Worm (Caenorhabditis elegans) whole organism, L4 larva: ENCODE measurements around the gene chil-13.

Experiments used
- F10B5.3 ChIP-seq: sonication (generic microtip); optimal IDR thresholded peaks from 2 replicates; lab custom pipeline; 2016; ENCODE audit warnings: mild to moderate bottlenecking, missing genetic modification characterization, missing compliant biosample characterization
- R02D3.7 ChIP-seq: fragments of 150-350 bp; sonication (generic microtip); optimal IDR thresholded peaks from 3 replicates; lab custom pipeline; 2014; ENCODE audit warnings: missing biosample characterization, missing genetic modification characterization
- Y105C5A.15 ChIP-seq: fragments of 200-800 bp; sonication (Bioruptor generic); IDR thresholded peaks from 2 replicates; pipeline ENCODE4 v1.3.6; 2022; ENCODE audit warnings: missing genetic modification characterization, missing compliant biosample characterization
- Y48G9A.11 ChIP-seq: fragments of 200-800 bp; sonication (Bioruptor generic); IDR thresholded peaks from 2 replicates; pipeline ENCODE4 v1.3.6; 2022; ENCODE audit warnings: missing genetic modification reagents, missing genetic modification characterization, missing compliant biosample characterization
- ZK546.5 ChIP-seq, 2 experiments: sonication (generic microtip); optimal IDR thresholded peaks; 2 replicates each; lab custom pipeline; 2017; ENCODE audit warnings: missing biosample characterization in 2 of 2, missing genetic modification characterization in 2 of 2
- aha-1 ChIP-seq: fragments of 150-350 bp; peaks from one replicate; lab custom pipeline; 2014; ENCODE audit warnings: missing biosample characterization, missing genetic modification characterization
- ceh-62 ChIP-seq: sonication (generic microtip); optimal IDR thresholded peaks from 2 replicates; lab custom pipeline; 2017; ENCODE audit warnings: missing biosample characterization, missing genetic modification characterization
- cey-2 ChIP-seq: sonication (generic microtip); optimal IDR thresholded peaks from 3 replicates; lab custom pipeline; 2017; ENCODE audit warnings: missing genetic modification characterization, mild to moderate bottlenecking, missing compliant biosample characterization, antibody characterized with exemption, borderline replicate concordance; ENCODE audit not compliant: insufficient read depth
- ctbp-1 ChIP-seq: fragments of 200-800 bp; sonication (Bioruptor generic); IDR thresholded peaks from 2 replicates; pipeline ENCODE4 v1.3.6; 2022; ENCODE audit warnings: missing genetic modification reagents, missing genetic modification characterization, missing compliant biosample characterization
- daf-12 ChIP-seq: fragments of 150-350 bp; optimal IDR thresholded peaks from 2 replicates; lab custom pipeline; 2014; ENCODE audit warnings: missing biosample characterization, missing genetic modification reagents, missing genetic modification characterization
- daf-16 ChIP-seq, 3 experiments: sonication (generic microtip); optimal IDR thresholded peaks; 2 replicates each; lab custom pipeline; 2016 to 2017; ENCODE audit warnings: missing genetic modification characterization in 3 of 3, missing genetic modification reagents in 3 of 3, mild to moderate bottlenecking in 2 of 3, missing compliant biosample characterization in 2 of 3, missing biosample characterization in 1 of 3, moderate library complexity in 1 of 3
- dmd-6 ChIP-seq: fragments of 200-800 bp; sonication (Bioruptor generic); IDR thresholded peaks from 2 replicates; pipeline ENCODE4 v1.3.6; 2022; ENCODE audit warnings: missing genetic modification reagents, missing genetic modification characterization, missing compliant biosample characterization
- dmd-8 ChIP-seq: fragments of 200-800 bp; sonication (Bioruptor generic); IDR thresholded peaks from 2 replicates; pipeline ENCODE4 v1.3.6; 2022; ENCODE audit warnings: missing genetic modification characterization, missing compliant biosample characterization
- duxl-1 ChIP-seq: sonication (generic microtip); optimal IDR thresholded peaks from 2 replicates; lab custom pipeline; 2016; ENCODE audit warnings: mild to moderate bottlenecking, missing genetic modification characterization, moderate library complexity, missing compliant biosample characterization; ENCODE audit not compliant: poor library complexity
- dve-1 ChIP-seq: sonication (generic microtip); optimal IDR thresholded peaks from 2 replicates; lab custom pipeline; 2017; ENCODE audit warnings: antibody characterized with exemption, mild to moderate bottlenecking, missing genetic modification characterization, missing compliant biosample characterization; ENCODE audit not compliant: insufficient read depth
- egl-27 ChIP-seq: sonication (generic microtip); optimal IDR thresholded peaks from 3 replicates; lab custom pipeline; 2017; ENCODE audit warnings: missing biosample characterization, missing genetic modification reagents, missing genetic modification characterization
- egl-43 ChIP-seq: fragments of 200-800 bp; sonication (Bioruptor generic); IDR thresholded peaks from 2 replicates; pipeline ENCODE4 v1.3.6; 2022; ENCODE audit warnings: missing genetic modification reagents, missing genetic modification characterization, missing compliant biosample characterization
- hif-1 ChIP-seq, 2 experiments: sonication (generic microtip); optimal IDR thresholded peaks; 2 replicates each; lab custom pipeline; 2016 to 2017; ENCODE audit warnings: missing compliant biosample characterization in 2 of 2, missing genetic modification characterization in 2 of 2, missing genetic modification reagents in 2 of 2, missing genotype in 2 of 2, mild to moderate bottlenecking in 1 of 2
- hlh-11 ChIP-seq: fragments of 200-800 bp; sonication (Bioruptor generic); optimal IDR thresholded peaks from 2 replicates; lab custom pipeline; 2018; ENCODE audit warnings: mild to moderate bottlenecking, missing genetic modification characterization, missing compliant biosample characterization
- hlh-30 ChIP-seq: sonication (generic microtip); optimal IDR thresholded peaks from 2 replicates; lab custom pipeline; 2017; ENCODE audit warnings: antibody characterized with exemption, mild to moderate bottlenecking, missing genetic modification characterization, missing compliant biosample characterization; ENCODE audit not compliant: insufficient read depth
- lin-1 ChIP-seq: fragments of 200-800 bp; sonication (Bioruptor generic); IDR thresholded peaks from 2 replicates; pipeline ENCODE4 v1.3.6; 2022; ENCODE audit warnings: missing genetic modification reagents, missing genetic modification characterization, missing compliant biosample characterization
- lin-38 ChIP-seq: fragments of 200-800 bp; sonication (Bioruptor generic); IDR thresholded peaks from 2 replicates; pipeline ENCODE4 v1.3.6; 2022; ENCODE audit warnings: missing genetic modification reagents, missing genetic modification characterization, missing compliant biosample characterization
- mdt-29 ChIP-seq: fragments of 200-800 bp; sonication (Bioruptor generic); IDR thresholded peaks from 2 replicates; pipeline ENCODE4 v1.3.6; 2022; ENCODE audit warnings: missing genetic modification reagents, missing genetic modification characterization, missing compliant biosample characterization
- mxl-3 ChIP-seq: fragments of 200-800 bp; sonication (Bioruptor generic); optimal IDR thresholded peaks from 2 replicates; lab custom pipeline; 2018; ENCODE audit warnings: mild to moderate bottlenecking, missing genetic modification characterization, missing compliant biosample characterization
- nhr-10 ChIP-seq: fragments of 150-350 bp; optimal IDR thresholded peaks from 2 replicates; lab custom pipeline; 2014; ENCODE audit warnings: missing biosample characterization, missing genetic modification characterization
- nhr-28 ChIP-seq: fragments of 150-350 bp; optimal IDR thresholded peaks from 2 replicates; lab custom pipeline; 2014; ENCODE audit warnings: missing biosample characterization, missing genetic modification characterization
- nhr-41 ChIP-seq: fragments of 200-800 bp; sonication (Bioruptor generic); IDR thresholded peaks from 2 replicates; pipeline ENCODE4 v1.3.6; 2022; ENCODE audit warnings: missing genetic modification reagents, missing genetic modification characterization, missing compliant biosample characterization
- nhr-42 ChIP-seq: fragments of 200-800 bp; sonication (Bioruptor generic); IDR thresholded peaks from 2 replicates; pipeline ENCODE4 v1.3.6; 2022; ENCODE audit warnings: missing genetic modification characterization, missing compliant biosample characterization
- pqm-1 ChIP-seq: sonication (generic microtip); optimal IDR thresholded peaks from 2 replicates; lab custom pipeline; 2017; ENCODE audit warnings: missing biosample characterization, missing genetic modification characterization
- snpc-4 ChIP-seq: fragments of 150-350 bp; optimal IDR thresholded peaks from 2 replicates; lab custom pipeline; 2014; ENCODE audit warnings: missing biosample characterization, missing genetic modification characterization
- tag-97 ChIP-seq: fragments of 200-800 bp; sonication (Bioruptor generic); IDR thresholded peaks from 2 replicates; pipeline ENCODE4 v1.3.6; 2022; ENCODE audit warnings: missing genetic modification characterization, missing compliant biosample characterization
- unc-62 ChIP-seq, 3 experiments: fragments of 150-350 bp in 1 of 3; sonication (generic microtip); optimal IDR thresholded peaks in 2 of 3; peaks in 1 of 3; 1 replicate in 1 of 3; 2 replicates in 2 of 3; lab custom pipeline; 2014 to 2017; ENCODE audit warnings: missing biosample characterization in 3 of 3, missing genetic modification characterization in 3 of 3, missing genetic modification reagents in 3 of 3, missing genotype in 1 of 3
- vab-7 ChIP-seq: fragments of 200-800 bp; sonication (Bioruptor generic); IDR thresholded peaks from 2 replicates; pipeline ENCODE4 v1.3.6; 2022; ENCODE audit warnings: missing genetic modification reagents, missing genetic modification characterization, missing compliant biosample characterization
- ztf-11 ChIP-seq: fragments of 150-350 bp; optimal IDR thresholded peaks from 2 replicates; lab custom pipeline; 2014; ENCODE audit warnings: missing biosample characterization, missing genetic modification characterization
- ztf-7 ChIP-seq: fragments of 150-350 bp; optimal IDR thresholded peaks from 2 replicates; lab custom pipeline; 2014; ENCODE audit warnings: missing biosample characterization, missing genetic modification characterization

chil-13 gene

ce11 chrII:9483342-9483741, 45.2 kb upstream of the chil-13 start:
- peak; percentile 54 for TF ChIP-seq nhr-28 (tag; lab: Kevin White, UChicago)
- TF ChIP-seq Y105C5A.15 (GFP tag; lab: Robert Waterston, UW), result no peak
- TF ChIP-seq dmd-6 (GFP tag; lab: Robert Waterston, UW), result peak; percentile 66
- TF ChIP-seq dve-1 (tag; lab: Kevin White, UChicago), result peak; percentile 39
- peak in 1 of 2 experiments; percentile 21 for TF ChIP-seq daf-16 (GFP tag; optimal IDR thresholded peaks at IDR 0.05; lab: Kevin White, UChicago)
- peak; percentile 78 for TF ChIP-seq daf-16 (tag; optimal IDR thresholded peaks at IDR 0.05; lab: Kevin White, UChicago)
- TF ChIP-seq hif-1 (tag; optimal IDR thresholded peaks at IDR 0.05; lab: Kevin White, UChicago), result peak in 1 of 2 experiments; percentile 59
- peak; percentile 37 for TF ChIP-seq aha-1 (tag; lab: Kevin White, UChicago)
- no peak for TF ChIP-seq daf-12 (tag; lab: Kevin White, UChicago)
- TF ChIP-seq pqm-1 (tag; lab: Kevin White, UChicago), result peak; percentile 17
- peak; percentile 30 for TF ChIP-seq hlh-11 (tag; lab: Kevin White, UChicago)
- TF ChIP-seq nhr-41 (GFP tag; lab: Robert Waterston, UW), result no peak
- no peak for TF ChIP-seq mxl-3
- no peak for TF ChIP-seq lin-38 (GFP tag; lab: Robert Waterston, UW)
- TF ChIP-seq lin-1 (GFP tag; lab: Robert Waterston, UW), result peak; percentile 42; the same call in 1 of the 2 replicates
- no peak for TF ChIP-seq mdt-29 (GFP tag; lab: Robert Waterston, UW)
- TF ChIP-seq R02D3.7 (tag; lab: Kevin White, UChicago), result no peak
- peak in 1 of 2 experiments; percentile 90 for TF ChIP-seq unc-62 (GFP tag; optimal IDR thresholded peaks at IDR 0.05 in 1 of 2; lab: Kevin White, UChicago)
- no peak for TF ChIP-seq unc-62 (tag; optimal IDR thresholded peaks at IDR 0.05; lab: Kevin White, UChicago)
- no peak for TF ChIP-seq ztf-7 (tag; lab: Kevin White, UChicago)
- TF ChIP-seq egl-43, result no peak

ce11 chrII:9482529-9482928, 44.4 kb upstream of the chil-13 start:
- TF ChIP-seq hif-1 (tag; optimal IDR thresholded peaks at IDR 0.05; lab: Kevin White, UChicago), result peak in 1 of 2 experiments; percentile 82
- no peak for TF ChIP-seq dmd-8
- peak; percentile 56 for TF ChIP-seq dmd-6 (GFP tag; lab: Robert Waterston, UW)
- TF ChIP-seq daf-16 (GFP tag; optimal IDR thresholded peaks at IDR 0.05; lab: Kevin White, UChicago), result no peak
- peak; percentile 19 for TF ChIP-seq daf-16 (tag; optimal IDR thresholded peaks at IDR 0.05; lab: Kevin White, UChicago)
- peak; percentile 37 for TF ChIP-seq hlh-11 (tag; lab: Kevin White, UChicago)
- TF ChIP-seq ctbp-1 (GFP tag; lab: Robert Waterston, UW), result no peak
- TF ChIP-seq ZK546.5 (tag; optimal IDR thresholded peaks at IDR 0.05; lab: Kevin White, UChicago), result no peak
- peak; percentile 23 for TF ChIP-seq nhr-28 (tag; lab: Kevin White, UChicago)
- peak; percentile 8 for TF ChIP-seq pqm-1 (tag; lab: Kevin White, UChicago)
- peak; percentile 27 for TF ChIP-seq hlh-30 (tag; lab: Kevin White, UChicago)
- TF ChIP-seq nhr-10 (tag; lab: Kevin White, UChicago), result no peak

- TF ChIP-seq dve-1 (tag; lab: Kevin White, UChicago) (no peak), dmd-6 (GFP tag; lab: Robert Waterston, UW) (peak; percentile 47; the same call in 1 of the 2 replicates), ceh-62 (no peak), cey-2 (tag; lab: Kevin White, UChicago) (no peak), snpc-4 (tag; lab: Kevin White, UChicago) (no peak), mxl-3 (no peak), Y105C5A.15 (GFP tag; lab: Robert Waterston, UW) (no peak), aha-1 (tag; lab: Kevin White, UChicago) (peak; percentile 87), F10B5.3 (tag; lab: Kevin White, UChicago) (no peak), ztf-7 (tag; lab: Kevin White, UChicago) (no peak), nhr-42 (no peak), Y48G9A.11 (no peak), mdt-29 (GFP tag; lab: Robert Waterston, UW) (no peak), daf-12 (tag; lab: Kevin White, UChicago) (no peak), duxl-1 (tag; lab: Kevin White, UChicago) (no peak), nhr-28 (tag; lab: Kevin White, UChicago) (no peak), daf-16 (GFP tag; optimal IDR thresholded peaks at IDR 0.05; lab: Kevin White, UChicago) (no peak), daf-16 (tag; optimal IDR thresholded peaks at IDR 0.05; lab: Kevin White, UChicago) (peak; percentile 14), tag-97 (no peak), vab-7 (GFP tag; lab: Robert Waterston, UW) (no peak), egl-27 (tag; lab: Kevin White, UChicago) (no peak), nhr-10 (tag; lab: Kevin White, UChicago) (no peak), ztf-11 (tag; lab: Kevin White, UChicago) (no peak)
- TF ChIP-seq, all 104 proteins: peak for 3
These were observed 43.3 kb upstream of the chil-13 start for ce11 chrII:9481427-9481826.
